Worm (Caenorhabditis elegans) whole organism, L3 larva: ENCODE measurements around the gene F46B3.1.

Experiments used
- ZK546.5 ChIP-seq: sonication (generic microtip); optimal IDR thresholded peaks from 2 replicates; lab custom pipeline; 2017; ENCODE audit warnings: missing biosample characterization, missing genetic modification characterization
- aly-2 ChIP-seq: fragments of 150-350 bp; optimal IDR thresholded peaks from 2 replicates; lab custom pipeline; 2014; ENCODE audit warnings: missing biosample characterization, missing genetic modification characterization
- ama-1 ChIP-seq: fragments of 150-350 bp; optimal IDR thresholded peaks from 2 replicates; lab custom pipeline; 2018
- ceh-16 ChIP-seq: sonication (generic microtip); optimal IDR thresholded peaks from 2 replicates; lab custom pipeline; 2017; ENCODE audit warnings: missing biosample characterization, missing genetic modification characterization
- ceh-82 ChIP-seq: fragments of 150-350 bp; optimal IDR thresholded peaks from 2 replicates; lab custom pipeline; 2014; ENCODE audit warnings: missing biosample characterization, missing genetic modification characterization
- daf-12 ChIP-seq: fragments of 150-350 bp; optimal IDR thresholded peaks from 2 replicates; lab custom pipeline; 2014; ENCODE audit warnings: missing biosample characterization, missing genetic modification reagents, missing genetic modification characterization
- egl-27 ChIP-seq: sonication (generic microtip); optimal IDR thresholded peaks from 4 replicates; lab custom pipeline; 2017; ENCODE audit warnings: missing biosample characterization, missing genetic modification reagents, missing genetic modification characterization
- egl-5 ChIP-seq: fragments of 150-350 bp; optimal IDR thresholded peaks from 2 replicates; lab custom pipeline; 2017; ENCODE audit warnings: missing biosample characterization, missing genetic modification reagents, missing genetic modification characterization, inconsistent platforms
- elt-1 ChIP-seq: fragments of 150-350 bp; optimal IDR thresholded peaks from 2 replicates; lab custom pipeline; 2014; ENCODE audit warnings: missing biosample characterization, missing genetic modification characterization
- elt-2 ChIP-seq: sonication (generic microtip); optimal IDR thresholded peaks from 2 replicates; lab custom pipeline; 2016; ENCODE audit warnings: missing genetic modification reagents, mild to moderate bottlenecking, missing genetic modification characterization, missing compliant biosample characterization
- eor-1 ChIP-seq, 2 experiments: fragments of 150-350 bp; optimal IDR thresholded peaks; 2 replicates each; lab custom pipeline; 2014 to 2018; ENCODE audit warnings: missing biosample characterization in 2 of 2, missing genetic modification characterization in 2 of 2
- fos-1 ChIP-seq: fragments of 150-350 bp; optimal IDR thresholded peaks from 2 replicates; lab custom pipeline; 2014; ENCODE audit warnings: missing biosample characterization, missing genetic modification characterization
- hmg-11 ChIP-seq: sonication (generic microtip); optimal IDR thresholded peaks from 2 replicates; lab custom pipeline; 2016; ENCODE audit warnings: missing genetic modification characterization, missing compliant biosample characterization
- jun-1 ChIP-seq: fragments of 150-350 bp; optimal IDR thresholded peaks from 2 replicates; lab custom pipeline; 2014; ENCODE audit warnings: missing biosample characterization, missing genetic modification reagents, missing genetic modification characterization
- lin-15B ChIP-seq: fragments of 150-350 bp; optimal IDR thresholded peaks from 2 replicates; lab custom pipeline; 2014; ENCODE audit warnings: missing biosample characterization, missing genetic modification characterization
- lin-39 ChIP-seq: fragments of 150-350 bp; optimal IDR thresholded peaks from 2 replicates; lab custom pipeline; 2018; ENCODE audit warnings: missing biosample characterization, missing genetic modification reagents, missing genetic modification characterization
- mdl-1 ChIP-seq: fragments of 150-350 bp; optimal IDR thresholded peaks from 2 replicates; lab custom pipeline; 2014; ENCODE audit warnings: missing biosample characterization, missing genetic modification characterization
- mml-1 ChIP-seq: fragments of 150-350 bp; sonication (generic microtip); optimal IDR thresholded peaks from 3 replicates; lab custom pipeline; 2014; ENCODE audit warnings: missing biosample characterization, missing genetic modification characterization
- nfya-1 ChIP-seq: sonication (generic microtip); optimal IDR thresholded peaks from 2 replicates; lab custom pipeline; 2017; ENCODE audit warnings: missing genetic modification characterization, mild to moderate bottlenecking, missing compliant biosample characterization, antibody characterized with exemption, moderate library complexity; ENCODE audit not compliant: insufficient read depth
- nhr-11 ChIP-seq: fragments of 150-350 bp; optimal IDR thresholded peaks from 2 replicates; lab custom pipeline; 2014; ENCODE audit warnings: missing biosample characterization, missing genetic modification characterization
- nhr-237 ChIP-seq: fragments of 150-350 bp; optimal IDR thresholded peaks from 2 replicates; lab custom pipeline; 2014; ENCODE audit warnings: missing biosample characterization, missing genetic modification characterization
- nhr-25 ChIP-seq: sonication (generic microtip); optimal IDR thresholded peaks from 2 replicates; lab custom pipeline; 2017; ENCODE audit warnings: missing biosample characterization, missing genetic modification characterization
- nhr-43 ChIP-seq: sonication (generic microtip); optimal IDR thresholded peaks from 2 replicates; lab custom pipeline; 2016; ENCODE audit warnings: mild to moderate bottlenecking, missing genetic modification characterization, missing compliant biosample characterization; ENCODE audit not compliant: poor library complexity, severe bottlenecking
- nhr-76 ChIP-seq: fragments of 150-350 bp; sonication (generic microtip); optimal IDR thresholded peaks from 5 replicates; lab custom pipeline; 2014; ENCODE audit warnings: missing biosample characterization, missing genetic modification characterization
- nhr-77 ChIP-seq: fragments of 150-350 bp; optimal IDR thresholded peaks from 2 replicates; lab custom pipeline; 2014; ENCODE audit warnings: missing biosample characterization, missing genetic modification characterization
- pha-4 ChIP-seq: fragments of 150-350 bp; optimal IDR thresholded peaks from 2 replicates; lab custom pipeline; 2014; ENCODE audit warnings: missing biosample characterization, missing genetic modification reagents, missing genetic modification characterization
- pqm-1 ChIP-seq: fragments of 150-350 bp; optimal IDR thresholded peaks from 2 replicates; lab custom pipeline; 2017; ENCODE audit warnings: missing biosample characterization, missing genetic modification characterization, inconsistent platforms
- sea-2 ChIP-seq: fragments of 150-350 bp; sonication (generic microtip); optimal IDR thresholded peaks from 4 replicates; lab custom pipeline; 2014; ENCODE audit warnings: missing biosample characterization, missing genetic modification reagents, missing genetic modification characterization
- skn-1 ChIP-seq: fragments of 150-350 bp; optimal IDR thresholded peaks from 2 replicates; lab custom pipeline; 2014; ENCODE audit warnings: missing biosample characterization, missing genetic modification characterization
- snpc-4 ChIP-seq: fragments of 150-350 bp; optimal IDR thresholded peaks from 2 replicates; lab custom pipeline; 2014; ENCODE audit warnings: missing biosample characterization, missing genetic modification characterization
- tbx-2 ChIP-seq: sonication (generic microtip); optimal IDR thresholded peaks from 2 replicates; lab custom pipeline; 2016; ENCODE audit warnings: mild to moderate bottlenecking, missing genetic modification characterization, missing compliant biosample characterization
- unc-39 ChIP-seq: sonication (generic microtip); optimal IDR thresholded peaks from 4 replicates; lab custom pipeline; 2017; ENCODE audit warnings: missing biosample characterization, missing genetic modification characterization
- unc-62 ChIP-seq: fragments of 150-350 bp; sonication (generic microtip); optimal IDR thresholded peaks from 4 replicates; lab custom pipeline; 2014; ENCODE audit warnings: missing biosample characterization, missing genetic modification reagents, missing genetic modification characterization
- zag-1 ChIP-seq: fragments of 150-350 bp; optimal IDR thresholded peaks from 2 replicates; lab custom pipeline; 2014; ENCODE audit warnings: missing biosample characterization, missing genetic modification characterization
- ztf-4 ChIP-seq: fragments of 150-350 bp; optimal IDR thresholded peaks from 2 replicates; lab custom pipeline; 2014; ENCODE audit warnings: missing biosample characterization, missing genetic modification characterization

Gene F46B3.1

DNA sequence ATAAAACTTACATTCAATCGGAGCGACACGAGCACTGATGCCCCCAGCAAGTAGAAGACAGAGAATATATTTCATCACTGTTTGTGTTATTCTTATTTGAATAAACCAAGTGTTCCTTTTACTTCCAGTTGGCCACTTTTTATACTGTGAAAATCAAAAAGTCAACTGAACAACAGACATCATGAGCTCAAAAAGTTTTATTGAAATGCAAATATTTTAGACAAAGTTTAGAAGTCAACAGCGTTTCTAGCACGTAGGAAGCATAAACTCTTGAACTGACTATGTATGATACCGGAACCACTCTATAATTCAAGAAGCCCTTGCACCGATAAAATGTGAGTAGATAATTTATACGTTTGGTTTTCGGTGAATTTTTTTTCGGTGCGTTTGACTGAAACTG is 34.3 kb upstream of the F46B3.1 start, which contains the start of gene F46B3.14:
Gene F46B3.14, minus strand, starts transcription at position 101 of the 400 bp plus-strand sequence.
- TF ChIP-seq mml-1 (tag; lab: Kevin White, UChicago) (no peak), elt-2 (tag; lab: Kevin White, UChicago) (no peak), unc-39 (no peak), ceh-16 (tag; lab: Kevin White, UChicago) (no peak), ceh-82 (tag; lab: Kevin White, UChicago) (no peak), nfya-1 (no peak), elt-1 (tag; lab: Kevin White, UChicago) (no peak), ama-1 (lab: Kevin White, UChicago) (no peak), nhr-76 (tag; lab: Kevin White, UChicago) (no peak), lin-15B (tag; lab: Kevin White, UChicago) (no peak), nhr-77 (no peak), aly-2 (tag; lab: Kevin White, UChicago) (no peak), snpc-4 (tag; lab: Kevin White, UChicago) (no peak), ZK546.5 (tag; lab: Kevin White, UChicago) (no peak), ztf-4 (tag; lab: Kevin White, UChicago) (no peak), nhr-25 (tag; lab: Kevin White, UChicago) (no peak), egl-27 (tag; lab: Kevin White, UChicago) (no peak), eor-1 (tag; optimal IDR thresholded peaks at IDR 0.05; lab: Kevin White, UChicago) (no peak), lin-39 (no peak)

DNA sequence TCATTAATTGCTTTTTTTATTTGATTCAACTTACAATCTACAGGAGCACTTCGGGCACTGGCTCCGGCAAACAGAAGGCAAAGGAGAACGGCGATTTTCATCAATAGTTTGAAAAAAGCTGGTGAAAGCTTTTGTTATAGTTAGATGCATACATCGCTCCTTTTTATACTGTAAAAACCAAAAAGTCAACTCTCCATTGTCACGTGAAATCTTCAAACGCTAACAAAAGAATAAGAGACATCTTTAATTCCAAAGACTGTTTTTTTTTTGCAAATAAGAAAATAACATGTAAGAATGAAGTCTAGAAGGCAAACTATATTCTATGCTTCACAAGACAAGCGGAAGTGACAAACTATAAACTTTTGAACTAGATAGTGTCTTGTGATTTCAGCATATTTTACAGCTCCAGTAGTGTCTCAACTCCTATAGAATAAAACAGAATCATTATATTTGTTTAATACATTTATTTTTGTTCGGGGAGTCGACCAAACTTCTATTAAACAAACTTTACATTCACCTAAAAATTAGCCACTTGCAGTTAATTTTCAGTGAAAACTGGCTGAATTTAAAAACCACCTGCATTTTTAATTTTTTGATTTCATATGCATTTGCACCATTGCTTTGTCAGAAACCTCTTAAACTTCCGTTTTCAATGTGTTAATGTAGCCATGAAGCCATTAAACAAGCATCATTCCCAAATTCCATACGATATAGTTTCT is 29.2 kb upstream of the F46B3.1 start, which contains the start of the genes F46B3.9 and srz-18:
Gene F46B3.9, minus strand, starts transcription at position 101 of the 719 bp plus-strand sequence.
Gene srz-18, plus strand, starts transcription at position 669 of the 719 bp plus-strand sequence.
- TF ChIP-seq snpc-4 (tag; lab: Kevin White, UChicago) (no peak), skn-1 (no peak), fos-1 (no peak), mml-1 (tag; lab: Kevin White, UChicago) (no peak), zag-1 (tag; lab: Kevin White, UChicago) (no peak), hmg-11 (tag; lab: Kevin White, UChicago) (no peak), mdl-1 (tag; lab: Kevin White, UChicago) (no peak), pqm-1 (tag; lab: Kevin White, UChicago) (no peak), nhr-11 (tag; lab: Kevin White, UChicago) (no peak), ztf-4 (tag; lab: Kevin White, UChicago) (no peak), daf-12 (tag; lab: Kevin White, UChicago) (no peak), aly-2 (tag; lab: Kevin White, UChicago) (no peak)

DNA sequence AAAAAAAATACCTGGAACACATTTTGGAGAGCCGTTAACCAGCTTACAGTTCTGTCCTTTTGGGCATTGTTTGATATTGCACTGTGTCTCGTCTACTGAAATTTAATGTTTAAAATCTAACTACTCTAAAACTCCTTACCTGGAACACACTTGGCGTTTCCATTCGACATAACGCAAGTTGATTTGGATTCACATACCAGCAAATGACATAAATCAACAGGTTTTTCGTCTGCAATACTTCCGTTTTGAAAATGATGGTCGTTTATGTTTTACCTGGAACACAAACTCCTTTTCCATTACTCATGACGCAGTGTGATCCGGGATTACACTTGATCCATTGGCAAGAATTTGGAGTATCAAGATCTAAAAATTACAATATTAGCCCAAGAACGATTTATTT is 28.3 kb upstream of the F46B3.1 start:
- no peak for TF ChIP-seq snpc-4 (tag; lab: Kevin White, UChicago)
- TF ChIP-seq nhr-43 (tag; lab: Kevin White, UChicago) = no peak
- TF ChIP-seq egl-27 (tag; lab: Kevin White, UChicago) = no peak
- TF ChIP-seq nfya-1 = no peak
- no peak for TF ChIP-seq egl-5 (tag; lab: Kevin White, UChicago)
- no peak for TF ChIP-seq hmg-11 (tag; lab: Kevin White, UChicago)
- TF ChIP-seq ztf-4 (tag; lab: Kevin White, UChicago) = no peak
- no peak for TF ChIP-seq pha-4
- no peak for TF ChIP-seq nhr-25 (tag; lab: Kevin White, UChicago)

DNA sequence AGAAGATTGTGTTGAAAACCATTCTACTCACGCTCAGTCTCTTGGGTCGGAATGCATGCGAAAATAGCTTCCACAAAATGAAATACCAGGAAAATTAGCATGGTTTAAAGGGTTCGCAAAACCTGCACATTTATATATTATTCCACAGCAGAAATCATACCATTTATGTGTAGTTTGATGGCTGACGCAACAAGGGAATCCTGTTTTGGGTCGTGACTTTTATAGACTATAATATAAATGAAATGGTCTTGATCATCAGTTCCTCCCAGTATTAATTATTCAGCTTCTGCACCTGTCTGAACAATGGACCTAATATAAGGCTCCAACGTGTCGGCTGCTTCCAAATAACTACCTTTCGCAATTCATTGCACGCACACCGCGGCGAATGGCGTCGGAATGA is 26.1 kb upstream of the F46B3.1 start, which contains the start of gene F46B3.8:
Gene F46B3.8, minus strand, starts transcription at position 101 of the 400 bp plus-strand sequence.
- TF ChIP-seq nhr-237 (no peak), skn-1 (no peak), daf-12 (tag; lab: Kevin White, UChicago) (no peak), pha-4 (no peak), jun-1 (tag; lab: Kevin White, UChicago) (no peak), nfya-1 (no peak), sea-2 (GFP tag; lab: Kevin White, UChicago) (no peak), fos-1 (no peak), hmg-11 (tag; lab: Kevin White, UChicago) (no peak), nhr-76 (tag; lab: Kevin White, UChicago) (no peak), unc-62 (GFP tag; lab: Kevin White, UChicago) (no peak), lin-39 (no peak), tbx-2 (tag; lab: Kevin White, UChicago) (no peak), ceh-16 (tag; lab: Kevin White, UChicago) (no peak), snpc-4 (tag; lab: Kevin White, UChicago) (no peak)
